Worm (Caenorhabditis elegans) whole organism, L4 larva: ENCODE measurements around the gene amdh-1.

ENCODE experiments used
- dmd-9 ChIP-seq: fragments of 200-800 bp; sonication (Bioruptor generic); IDR thresholded peaks from 2 replicates; pipeline ENCODE4 v1.3.6; 2022; ENCODE audit warnings: missing genetic modification reagents, missing genetic modification characterization, missing compliant biosample characterization
- zag-1 ChIP-seq: fragments of 150-350 bp; optimal IDR thresholded peaks from 2 replicates; lab custom pipeline; 2014; ENCODE audit warnings: missing biosample characterization, missing genetic modification characterization
- ztf-11 ChIP-seq: fragments of 150-350 bp; optimal IDR thresholded peaks from 2 replicates; lab custom pipeline; 2014; ENCODE audit warnings: missing biosample characterization, missing genetic modification characterization

- TF ChIP-seq dmd-9 (GFP tag; lab: Robert Waterston, UW), result no peak
- no peak for TF ChIP-seq zag-1 (tag; lab: Kevin White, UChicago)
- TF ChIP-seq ztf-11 (tag; lab: Kevin White, UChicago), result no peak
Observed at ce11 chrIII:6221403-6221802, 30.2 kb upstream of the amdh-1 start.
